Worm (Caenorhabditis elegans) whole organism, L3 larva: ENCODE data around the gene cdh-4.

Experiments
- R02D3.7 ChIP-seq: fragments of 150-350 bp; optimal IDR thresholded peaks from 2 replicates; lab custom pipeline; 2014; ENCODE audit warnings: missing biosample characterization, missing genetic modification characterization
- ZK546.5 ChIP-seq: sonication (generic microtip); optimal IDR thresholded peaks from 2 replicates; lab custom pipeline; 2017; ENCODE audit warnings: missing biosample characterization, missing genetic modification characterization
- aly-2 ChIP-seq: fragments of 150-350 bp; optimal IDR thresholded peaks from 2 replicates; lab custom pipeline; 2014; ENCODE audit warnings: missing biosample characterization, missing genetic modification characterization
- ama-1 ChIP-seq: fragments of 150-350 bp; optimal IDR thresholded peaks from 2 replicates; lab custom pipeline; 2018
- ceh-16 ChIP-seq: sonication (generic microtip); optimal IDR thresholded peaks from 2 replicates; lab custom pipeline; 2017; ENCODE audit warnings: missing biosample characterization, missing genetic modification characterization
- ceh-28 ChIP-seq: fragments of 150-350 bp; optimal IDR thresholded peaks from 2 replicates; lab custom pipeline; 2014; ENCODE audit warnings: missing biosample characterization, missing genetic modification reagents, missing genetic modification characterization
- ceh-82 ChIP-seq: fragments of 150-350 bp; optimal IDR thresholded peaks from 2 replicates; lab custom pipeline; 2014; ENCODE audit warnings: missing biosample characterization, missing genetic modification characterization
- ceh-9 ChIP-seq: sonication (generic microtip); optimal IDR thresholded peaks from 2 replicates; lab custom pipeline; 2018; ENCODE audit warnings: missing biosample characterization, missing genetic modification characterization
- daf-12 ChIP-seq: fragments of 150-350 bp; optimal IDR thresholded peaks from 2 replicates; lab custom pipeline; 2014; ENCODE audit warnings: missing biosample characterization, missing genetic modification reagents, missing genetic modification characterization
- egl-27 ChIP-seq: sonication (generic microtip); optimal IDR thresholded peaks from 4 replicates; lab custom pipeline; 2017; ENCODE audit warnings: missing biosample characterization, missing genetic modification reagents, missing genetic modification characterization
- egl-5 ChIP-seq: fragments of 150-350 bp; optimal IDR thresholded peaks from 2 replicates; lab custom pipeline; 2017; ENCODE audit warnings: missing biosample characterization, missing genetic modification reagents, missing genetic modification characterization, inconsistent platforms
- elt-1 ChIP-seq: fragments of 150-350 bp; optimal IDR thresholded peaks from 2 replicates; lab custom pipeline; 2014; ENCODE audit warnings: missing biosample characterization, missing genetic modification characterization
- elt-2 ChIP-seq: sonication (generic microtip); optimal IDR thresholded peaks from 2 replicates; lab custom pipeline; 2016; ENCODE audit warnings: missing genetic modification reagents, mild to moderate bottlenecking, missing genetic modification characterization, missing compliant biosample characterization
- elt-3 ChIP-seq, 3 experiments: fragments of 150-350 bp in 1 of 3; sonication (generic microtip) in 2 of 3; optimal IDR thresholded peaks; 2 replicates in 2 of 3; 4 replicates in 1 of 3; lab custom pipeline; 2014 to 2017; ENCODE audit warnings: missing biosample characterization in 3 of 3, missing genetic modification characterization in 3 of 3
- eor-1 ChIP-seq, 2 experiments: fragments of 150-350 bp; optimal IDR thresholded peaks; 2 replicates each; lab custom pipeline; 2014 to 2018; ENCODE audit warnings: missing biosample characterization in 2 of 2, missing genetic modification characterization in 2 of 2
- fkh-10 ChIP-seq: sonication (generic microtip); optimal IDR thresholded peaks from 2 replicates; lab custom pipeline; 2017; ENCODE audit warnings: missing biosample characterization, missing genetic modification reagents, missing genetic modification characterization
- fkh-2 ChIP-seq: fragments of 150-350 bp; optimal IDR thresholded peaks from 2 replicates; lab custom pipeline; 2014; ENCODE audit warnings: missing biosample characterization, missing genetic modification reagents, missing genetic modification characterization
- fos-1 ChIP-seq: fragments of 150-350 bp; optimal IDR thresholded peaks from 2 replicates; lab custom pipeline; 2014; ENCODE audit warnings: missing biosample characterization, missing genetic modification characterization
- hmg-11 ChIP-seq: sonication (generic microtip); optimal IDR thresholded peaks from 2 replicates; lab custom pipeline; 2016; ENCODE audit warnings: missing genetic modification characterization, missing compliant biosample characterization
- jun-1 ChIP-seq: fragments of 150-350 bp; optimal IDR thresholded peaks from 2 replicates; lab custom pipeline; 2014; ENCODE audit warnings: missing biosample characterization, missing genetic modification reagents, missing genetic modification characterization
- lin-15B ChIP-seq: fragments of 150-350 bp; optimal IDR thresholded peaks from 2 replicates; lab custom pipeline; 2014; ENCODE audit warnings: missing biosample characterization, missing genetic modification characterization
- lin-39 ChIP-seq: fragments of 150-350 bp; optimal IDR thresholded peaks from 2 replicates; lab custom pipeline; 2018; ENCODE audit warnings: missing biosample characterization, missing genetic modification reagents, missing genetic modification characterization
- lsy-12 ChIP-seq: sonication (generic microtip); optimal IDR thresholded peaks from 2 replicates; lab custom pipeline; 2016; ENCODE audit warnings: mild to moderate bottlenecking, missing genetic modification characterization, missing compliant biosample characterization
- mdl-1 ChIP-seq: fragments of 150-350 bp; optimal IDR thresholded peaks from 2 replicates; lab custom pipeline; 2014; ENCODE audit warnings: missing biosample characterization, missing genetic modification characterization
- mml-1 ChIP-seq: fragments of 150-350 bp; sonication (generic microtip); optimal IDR thresholded peaks from 3 replicates; lab custom pipeline; 2014; ENCODE audit warnings: missing biosample characterization, missing genetic modification characterization
- nfya-1 ChIP-seq: sonication (generic microtip); optimal IDR thresholded peaks from 2 replicates; lab custom pipeline; 2017; ENCODE audit warnings: missing genetic modification characterization, mild to moderate bottlenecking, missing compliant biosample characterization, antibody characterized with exemption, moderate library complexity; ENCODE audit not compliant: insufficient read depth
- nhr-11 ChIP-seq: fragments of 150-350 bp; optimal IDR thresholded peaks from 2 replicates; lab custom pipeline; 2014; ENCODE audit warnings: missing biosample characterization, missing genetic modification characterization
- nhr-12 ChIP-seq: fragments of 150-350 bp; optimal IDR thresholded peaks from 2 replicates; lab custom pipeline; 2014; ENCODE audit warnings: missing biosample characterization, missing genetic modification characterization
- nhr-23 ChIP-seq: fragments of 150-350 bp; optimal IDR thresholded peaks from 2 replicates; lab custom pipeline; 2014; ENCODE audit warnings: missing biosample characterization, missing genetic modification reagents, missing genetic modification characterization
- nhr-237 ChIP-seq: fragments of 150-350 bp; optimal IDR thresholded peaks from 2 replicates; lab custom pipeline; 2014; ENCODE audit warnings: missing biosample characterization, missing genetic modification characterization
- nhr-25 ChIP-seq: sonication (generic microtip); optimal IDR thresholded peaks from 2 replicates; lab custom pipeline; 2017; ENCODE audit warnings: missing biosample characterization, missing genetic modification characterization
- nhr-28 ChIP-seq: fragments of 150-350 bp; optimal IDR thresholded peaks from 2 replicates; lab custom pipeline; 2014; ENCODE audit warnings: missing biosample characterization, missing genetic modification characterization
- nhr-43 ChIP-seq: sonication (generic microtip); optimal IDR thresholded peaks from 2 replicates; lab custom pipeline; 2016; ENCODE audit warnings: mild to moderate bottlenecking, missing genetic modification characterization, missing compliant biosample characterization; ENCODE audit not compliant: poor library complexity, severe bottlenecking
- nhr-67 ChIP-seq: fragments of 150-350 bp; optimal IDR thresholded peaks from 2 replicates; lab custom pipeline; 2014; ENCODE audit warnings: missing biosample characterization, missing genetic modification characterization
- nhr-76 ChIP-seq: fragments of 150-350 bp; sonication (generic microtip); optimal IDR thresholded peaks from 5 replicates; lab custom pipeline; 2014; ENCODE audit warnings: missing biosample characterization, missing genetic modification characterization
- nhr-77 ChIP-seq: fragments of 150-350 bp; optimal IDR thresholded peaks from 2 replicates; lab custom pipeline; 2014; ENCODE audit warnings: missing biosample characterization, missing genetic modification characterization
- pha-4 ChIP-seq: fragments of 150-350 bp; optimal IDR thresholded peaks from 2 replicates; lab custom pipeline; 2014; ENCODE audit warnings: missing biosample characterization, missing genetic modification reagents, missing genetic modification characterization
- pqm-1 ChIP-seq: fragments of 150-350 bp; optimal IDR thresholded peaks from 2 replicates; lab custom pipeline; 2017; ENCODE audit warnings: missing biosample characterization, missing genetic modification characterization, inconsistent platforms
- sea-2 ChIP-seq: fragments of 150-350 bp; sonication (generic microtip); optimal IDR thresholded peaks from 4 replicates; lab custom pipeline; 2014; ENCODE audit warnings: missing biosample characterization, missing genetic modification reagents, missing genetic modification characterization
- skn-1 ChIP-seq: fragments of 150-350 bp; optimal IDR thresholded peaks from 2 replicates; lab custom pipeline; 2014; ENCODE audit warnings: missing biosample characterization, missing genetic modification characterization
- snpc-4 ChIP-seq: fragments of 150-350 bp; optimal IDR thresholded peaks from 2 replicates; lab custom pipeline; 2014; ENCODE audit warnings: missing biosample characterization, missing genetic modification characterization
- tbx-2 ChIP-seq: sonication (generic microtip); optimal IDR thresholded peaks from 2 replicates; lab custom pipeline; 2016; ENCODE audit warnings: mild to moderate bottlenecking, missing genetic modification characterization, missing compliant biosample characterization
- unc-39 ChIP-seq: sonication (generic microtip); optimal IDR thresholded peaks from 4 replicates; lab custom pipeline; 2017; ENCODE audit warnings: missing biosample characterization, missing genetic modification characterization
- unc-62 ChIP-seq: fragments of 150-350 bp; sonication (generic microtip); optimal IDR thresholded peaks from 4 replicates; lab custom pipeline; 2014; ENCODE audit warnings: missing biosample characterization, missing genetic modification reagents, missing genetic modification characterization
- zag-1 ChIP-seq: fragments of 150-350 bp; optimal IDR thresholded peaks from 2 replicates; lab custom pipeline; 2014; ENCODE audit warnings: missing biosample characterization, missing genetic modification characterization
- ztf-11 ChIP-seq: fragments of 150-350 bp; optimal IDR thresholded peaks from 2 replicates; lab custom pipeline; 2014; ENCODE audit warnings: missing biosample characterization, missing genetic modification characterization
- ztf-4 ChIP-seq: fragments of 150-350 bp; optimal IDR thresholded peaks from 2 replicates; lab custom pipeline; 2014; ENCODE audit warnings: missing biosample characterization, missing genetic modification characterization

cdh-4 gene

ce11 chrIII:4474908-4475307 is 45.2 kb upstream of the cdh-4 start, which contains the start of gene ifet-1:
ifet-1 (minus strand) TSS chrIII:4475150.
- TF ChIP-seq ceh-9 (tag; lab: Kevin White, UChicago) = no peak
- TF ChIP-seq ama-1 (lab: Kevin White, UChicago) = peak; percentile 12

ce11 chrIII:4475428-4475968 is 44.7 kb upstream of the cdh-4 start, which contains the start of gene rps-1:
rps-1 (plus strand) TSS chrIII:4475918.
- peak; percentile 100 for TF ChIP-seq pha-4 (tag; lab: Kevin White, UChicago)
- peak; percentile 58 for TF ChIP-seq ZK546.5 (tag; lab: Kevin White, UChicago)
- no peak for TF ChIP-seq mml-1 (tag; lab: Kevin White, UChicago)
- TF ChIP-seq mdl-1 (tag; lab: Kevin White, UChicago) = peak; percentile 52
- peak; percentile 98 for TF ChIP-seq egl-5
- peak; percentile 99 for TF ChIP-seq jun-1 (tag; lab: Kevin White, UChicago)
- TF ChIP-seq nhr-77 (tag; lab: Kevin White, UChicago) = peak; percentile 93
- peak; percentile 95 for TF ChIP-seq ztf-4 (tag; lab: Kevin White, UChicago)
- TF ChIP-seq pqm-1 = peak; percentile 84
- TF ChIP-seq elt-2 (tag; lab: Kevin White, UChicago) = peak; percentile 90
- peak; percentile 99 for TF ChIP-seq nfya-1
- TF ChIP-seq tbx-2 (tag; lab: Kevin White, UChicago) = peak; percentile 96
- TF ChIP-seq aly-2 (tag; lab: Kevin White, UChicago) = peak; percentile 92
- TF ChIP-seq nhr-28 (tag; lab: Kevin White, UChicago) = peak; percentile 53
- no peak for TF ChIP-seq nhr-12 (tag; lab: Kevin White, UChicago)
- TF ChIP-seq zag-1 = peak; percentile 77
- TF ChIP-seq nhr-23 (tag; lab: Kevin White, UChicago) = peak; percentile 99
- peak; percentile 90 for TF ChIP-seq elt-1 (tag; lab: Kevin White, UChicago)
- peak; percentile 48 for TF ChIP-seq fkh-2 (tag; lab: Kevin White, UChicago)
- TF ChIP-seq daf-12 (tag; lab: Kevin White, UChicago) = peak; percentile 39
- no peak for TF ChIP-seq eor-1 (tag; optimal IDR thresholded peaks at IDR 0.05; lab: Kevin White, UChicago)
- TF ChIP-seq ceh-82 = peak; percentile 94
- peak; percentile 86 for TF ChIP-seq fos-1 (tag; lab: Kevin White, UChicago)
- peak; percentile 89 for TF ChIP-seq unc-62 (GFP tag; lab: Kevin White, UChicago)
- TF ChIP-seq sea-2 = peak; percentile 74
- TF ChIP-seq nhr-237 (tag; lab: Kevin White, UChicago) = no peak
- TF ChIP-seq ztf-11 = no peak
- peak; percentile 96 for TF ChIP-seq nhr-11 (tag; lab: Kevin White, UChicago)
- TF ChIP-seq ceh-9 (tag; lab: Kevin White, UChicago) = no peak
- TF ChIP-seq nhr-67 = no peak
- TF ChIP-seq skn-1 (tag; lab: Kevin White, UChicago) = peak; percentile 95
- peak; percentile 74 for TF ChIP-seq nhr-76 (tag; lab: Kevin White, UChicago)
- peak; percentile 100 for TF ChIP-seq lsy-12
- TF ChIP-seq lin-39 = peak; percentile 96
- peak; percentile 87 for TF ChIP-seq ama-1 (lab: Kevin White, UChicago)
- peak; percentile 99 for TF ChIP-seq hmg-11
- peak; percentile 71 for TF ChIP-seq egl-27 (tag; lab: Kevin White, UChicago)
- TF ChIP-seq fkh-10 (GFP tag; lab: Kevin White, UChicago) = peak; percentile 91
- peak; percentile 96 for TF ChIP-seq lin-15B
- TF ChIP-seq snpc-4 (tag; lab: Kevin White, UChicago) = peak; percentile 97
- peak; percentile 18 for TF ChIP-seq ceh-16
- peak; percentile 100 for TF ChIP-seq nhr-25 (tag; lab: Kevin White, UChicago)
- TF ChIP-seq nhr-43 (tag; lab: Kevin White, UChicago) = peak; percentile 97
- TF ChIP-seq elt-3 (tag; optimal IDR thresholded peaks at IDR 0.05; lab: Kevin White, UChicago) = peak; percentile 20 to 97 (median 69)
- peak; percentile 91 for TF ChIP-seq ceh-28 (tag; lab: Kevin White, UChicago)
- TF ChIP-seq unc-39 (tag; lab: Kevin White, UChicago) = peak; percentile 58
- peak; percentile 93 for TF ChIP-seq R02D3.7 (tag; lab: Kevin White, UChicago)
